Fruit fly (Drosophila melanogaster) whole organism, wandering third instar larva: ENCODE data around the gene Dpy-30L1.

Experiments used
- Abd-B ChIP-seq: fragments of >200 bp; optimal IDR thresholded peaks from 2 replicates; lab custom pipeline; 2017; ENCODE audit warnings: missing biosample characterization, missing genetic modification characterization
- CG32264 ChIP-seq: fragments of 200-800 bp; sonication (Bioruptor generic); optimal IDR thresholded peaks from 2 replicates; lab custom pipeline; 2016; ENCODE audit warnings: missing biosample characterization, missing genetic modification characterization
- Dfd ChIP-seq: fragments of >200 bp; optimal IDR thresholded peaks from 2 replicates; lab custom pipeline; 2017; ENCODE audit warnings: missing biosample characterization, missing genetic modification characterization
- GATAd ChIP-seq: sonication (Bioruptor generic); optimal IDR thresholded peaks from 2 replicates; lab custom pipeline; 2016; ENCODE audit warnings: missing biosample characterization, missing genetic modification characterization
- HLH106 ChIP-seq: fragments of 200-800 bp; optimal IDR thresholded peaks from 3 replicates; lab custom pipeline; 2019; ENCODE audit warnings: missing biosample characterization, mild to moderate bottlenecking, missing genetic modification characterization, moderate library complexity
- Hr78 ChIP-seq: fragments of >200 bp; optimal IDR thresholded peaks from 2 replicates; lab custom pipeline; 2017; ENCODE audit warnings: missing biosample characterization, missing genetic modification characterization
- Mio ChIP-seq: sonication (Bioruptor generic); optimal IDR thresholded peaks from 2 replicates; lab custom pipeline; 2016; ENCODE audit warnings: missing biosample characterization, missing genetic modification characterization
- Myc ChIP-seq: fragments of >200 bp; optimal IDR thresholded peaks from 2 replicates; lab custom pipeline; 2017
- N ChIP-seq: fragments of >200 bp; optimal IDR thresholded peaks from 2 replicates; lab custom pipeline; 2018; ENCODE audit warnings: missing biosample characterization, missing external identifiers, missing genetic modification characterization
- Rel ChIP-seq, 2 experiments: fragments of 200-800 bp; sonication (Bioruptor generic) in 1 of 2; optimal IDR thresholded peaks; 2 replicates in 1 of 2; 3 replicates in 1 of 2; lab custom pipeline; 2016 to 2019; ENCODE audit warnings: mild to moderate bottlenecking in 2 of 2, missing biosample characterization in 2 of 2, missing genetic modification characterization in 2 of 2, moderate library complexity in 1 of 2
- Sp1 ChIP-seq: fragments of 200-800 bp; sonication (Bioruptor generic); optimal IDR thresholded peaks from 3 replicates; lab custom pipeline; 2019; ENCODE audit warnings: missing biosample characterization, mild to moderate bottlenecking, missing genetic modification characterization, moderate library complexity
- Vsx2 ChIP-seq: fragments of 200-300, 225-300 bp; sonication (Bioruptor generic); optimal IDR thresholded peaks from 2 replicates; lab custom pipeline; 2018; ENCODE audit warnings: missing biosample characterization, missing genetic modification characterization; ENCODE audit not compliant: partially characterized antibody
- br ChIP-seq: fragments of 200-800 bp; sonication (Bioruptor generic); optimal IDR thresholded peaks from 2 replicates; lab custom pipeline; 2016; ENCODE audit warnings: missing biosample characterization, missing genetic modification characterization
- brk ChIP-seq: fragments of 200-800 bp; sonication (Bioruptor generic); optimal IDR thresholded peaks from 2 replicates; lab custom pipeline; 2016; ENCODE audit warnings: missing biosample characterization, mild to moderate bottlenecking, missing genetic modification characterization
- dl ChIP-seq, 2 experiments: fragments of 175-275, 200-275 bp in 1 of 2; fragments of 200-275 bp in 1 of 2; sonication (Bioruptor generic); optimal IDR thresholded peaks; lab custom pipeline; 2018; ENCODE audit warnings: mild to moderate bottlenecking in 2 of 2, missing biosample characterization in 2 of 2, missing genetic modification characterization in 2 of 2, moderate library complexity in 2 of 2; ENCODE audit not compliant: partially characterized antibody in 2 of 2, insufficient read depth in 1 of 2
- dmrt93B ChIP-seq: fragments of 200-800 bp; sonication (Bioruptor generic); optimal IDR thresholded peaks from 2 replicates; lab custom pipeline; 2018; ENCODE audit warnings: missing biosample characterization, mild to moderate bottlenecking, missing genetic modification characterization
- dsf ChIP-seq: sonication (Bioruptor generic); optimal IDR thresholded peaks from 2 replicates; lab custom pipeline; 2016; ENCODE audit warnings: missing biosample characterization, missing genetic modification characterization, borderline replicate concordance
- foxo ChIP-seq, 2 experiments: fragments of 200-800 bp; sonication (Bioruptor generic); optimal IDR thresholded peaks; 2 replicates in 1 of 2; 3 replicates in 1 of 2; lab custom pipeline; 2016 to 2017; ENCODE audit warnings: missing biosample characterization in 2 of 2, missing genetic modification characterization in 2 of 2
- fru ChIP-seq: fragments of 200-800 bp; sonication (Bioruptor generic); optimal IDR thresholded peaks from 3 replicates; lab custom pipeline; 2016; ENCODE audit warnings: missing biosample characterization, mild to moderate bottlenecking, missing genetic modification characterization
- h ChIP-seq: fragments of 200-800 bp; sonication (Bioruptor generic); optimal IDR thresholded peaks from 3 replicates; lab custom pipeline; 2016; ENCODE audit warnings: missing biosample characterization, mild to moderate bottlenecking, missing genetic modification characterization
- jim ChIP-seq: fragments of 175-275, 200-325 bp; sonication (Bioruptor generic); optimal IDR thresholded peaks from 2 replicates; lab custom pipeline; 2016; ENCODE audit warnings: missing biosample characterization, mild to moderate bottlenecking, missing genetic modification characterization
- lola ChIP-seq: fragments of >200 bp; optimal IDR thresholded peaks from 2 replicates; lab custom pipeline; 2017; ENCODE audit warnings: missing biosample characterization, missing genetic modification characterization
- pan ChIP-seq: fragments of >200 bp; optimal IDR thresholded peaks from 2 replicates; lab custom pipeline; 2017
- rgr ChIP-seq: fragments of 200-800 bp; sonication (Bioruptor generic); optimal IDR thresholded peaks from 3 replicates; lab custom pipeline; 2016; ENCODE audit warnings: missing biosample characterization, mild to moderate bottlenecking, missing genetic modification characterization
- sage ChIP-seq: fragments of 200-800 bp; sonication (Bioruptor generic); optimal IDR thresholded peaks from 2 replicates; lab custom pipeline; 2016; ENCODE audit warnings: missing biosample characterization, mild to moderate bottlenecking, missing genetic modification characterization
- tai ChIP-seq: sonication (Bioruptor generic); optimal IDR thresholded peaks from 2 replicates; lab custom pipeline; 2016; ENCODE audit warnings: missing biosample characterization, missing genetic modification characterization
- usp ChIP-seq: fragments of >200 bp; optimal IDR thresholded peaks from 2 replicates; lab custom pipeline; 2017; ENCODE audit warnings: missing biosample characterization, missing genetic modification characterization

Dpy-30L1 gene

DNA sequence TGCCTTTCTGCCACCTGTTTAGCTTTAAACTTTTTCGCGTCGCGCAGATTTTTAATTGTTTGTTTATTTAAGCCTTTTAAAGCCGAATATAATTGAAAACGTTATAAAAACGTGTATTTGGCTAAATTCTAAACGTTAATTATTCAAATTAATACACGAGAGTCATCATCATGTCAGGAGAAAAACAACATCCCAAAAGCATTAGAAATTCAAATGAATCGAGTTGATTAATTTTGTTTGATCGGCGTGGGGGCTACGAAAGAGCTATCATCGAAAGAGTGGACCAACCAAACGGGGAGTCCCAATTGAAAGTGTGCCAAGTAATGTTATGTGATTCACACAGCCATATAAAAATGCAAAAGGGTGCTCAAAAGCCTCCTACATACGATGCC, 44.7 kb upstream of the Dpy-30L1 start:
- TF ChIP-seq CG32264 (GFP tag; lab: Kevin White, UChicago) (no peak), brk (GFP tag; lab: Kevin White, UChicago) (no peak), Dfd (GFP tag; lab: Kevin White, UChicago) (no peak), pan (lab: Kevin White, UChicago) (no peak), Rel (GFP tag; optimal IDR thresholded peaks at IDR 0.05; lab: Kevin White, UChicago) (no peak), Rel (tag; optimal IDR thresholded peaks at IDR 0.05; lab: Kevin White, UChicago) (peak; percentile 53)

DNA sequence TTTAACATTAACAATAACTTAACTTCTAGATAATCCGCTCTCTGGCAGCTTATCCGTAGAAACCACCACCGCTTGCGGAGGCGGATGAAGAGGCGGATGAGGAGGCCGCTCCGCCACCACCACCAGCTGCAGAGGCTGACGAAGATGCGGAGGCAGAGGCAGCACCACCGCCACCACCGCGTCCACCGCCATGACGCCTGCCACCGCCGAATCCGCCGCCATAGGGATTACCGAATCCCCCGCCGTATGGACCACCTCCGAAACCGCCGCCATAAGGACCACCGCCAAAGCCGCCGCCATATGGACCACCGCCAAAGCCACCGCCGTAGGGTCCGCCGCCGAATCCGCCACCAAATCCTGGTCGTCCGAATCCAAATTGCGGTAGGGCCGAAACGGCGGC, 43.7 kb upstream of the Dpy-30L1 start:
- TF ChIP-seq br (GFP tag; lab: Kevin White, UChicago): no peak
- TF ChIP-seq CG32264 (GFP tag; lab: Kevin White, UChicago): no peak
- TF ChIP-seq dmrt93B (GFP tag; lab: Kevin White, UChicago): no peak
- TF ChIP-seq usp: no peak
- TF ChIP-seq jim (GFP tag; lab: Kevin White, UChicago): no peak
- TF ChIP-seq h (GFP tag; lab: Kevin White, UChicago): no peak
- TF ChIP-seq Abd-B: no peak
- no peak for TF ChIP-seq brk (GFP tag; lab: Kevin White, UChicago)
- no peak for TF ChIP-seq sage (GFP tag; lab: Kevin White, UChicago)
- no peak for TF ChIP-seq Rel (GFP tag; optimal IDR thresholded peaks at IDR 0.05; lab: Kevin White, UChicago)
- TF ChIP-seq Rel (tag; optimal IDR thresholded peaks at IDR 0.05; lab: Kevin White, UChicago): no peak
- no peak for TF ChIP-seq lola (GFP tag; lab: Kevin White, UChicago)
- no peak for TF ChIP-seq GATAd (GFP tag; lab: Kevin White, UChicago)
- TF ChIP-seq dl (GFP tag; optimal IDR thresholded peaks at IDR 0.05; lab: Kevin White, UChicago; ENCODE audit: insufficient read depth in 1 of 2, partially characterized antibody in 2 of 2): no peak
- TF ChIP-seq Vsx2: no peak
- no peak for TF ChIP-seq rgr (GFP tag; lab: Kevin White, UChicago)
- TF ChIP-seq Mio (GFP tag; lab: Kevin White, UChicago): no peak
- no peak for TF ChIP-seq HLH106 (tag; lab: Kevin White, UChicago)
- TF ChIP-seq Dfd (GFP tag; lab: Kevin White, UChicago): no peak
- TF ChIP-seq fru (GFP tag; lab: Kevin White, UChicago): no peak
- TF ChIP-seq, all 38 proteins: peak for 0

dm6 chr2L:10689221-10690034, 43.0 kb upstream of the Dpy-30L1 start, which contains the start of gene CG7294:
TSS of gene CG7294 (minus strand) at chr2L:10689271.
- TF ChIP-seq Sp1 (GFP tag; lab: Kevin White, UChicago) (no peak), Rel (GFP tag; optimal IDR thresholded peaks at IDR 0.05; lab: Kevin White, UChicago) (no peak), Rel (tag; optimal IDR thresholded peaks at IDR 0.05; lab: Kevin White, UChicago) (peak; percentile 84)
- TF ChIP-seq, all 38 proteins: peak for 1

DNA sequence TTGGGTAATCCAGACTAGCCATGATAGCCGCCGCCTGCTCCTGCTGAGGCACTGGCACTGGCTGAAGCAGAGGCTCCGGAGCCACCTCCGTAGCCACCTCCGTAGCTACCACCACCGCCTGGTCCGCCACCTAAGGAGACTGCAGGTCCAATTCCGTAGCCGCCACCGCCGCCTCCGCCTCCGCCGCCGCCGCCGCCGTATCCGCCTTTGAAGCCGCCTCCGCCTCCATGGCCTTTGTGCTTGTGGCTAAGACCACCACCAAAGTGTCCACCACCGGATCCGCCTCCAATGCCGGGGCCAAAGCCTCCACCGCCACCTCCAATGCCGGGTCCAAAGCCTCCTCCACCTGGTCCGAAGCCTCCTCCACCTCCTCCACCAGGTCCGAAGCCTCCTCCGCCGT, 39.4 kb upstream of the Dpy-30L1 start:
- no peak for TF ChIP-seq Abd-B
- TF ChIP-seq Dfd (GFP tag; lab: Kevin White, UChicago): peak; percentile 56
- TF ChIP-seq tai (GFP tag; lab: Kevin White, UChicago): no peak
- TF ChIP-seq pan (lab: Kevin White, UChicago): no peak

- TF ChIP-seq dmrt93B (GFP tag; lab: Kevin White, UChicago) (no peak), Rel (GFP tag; optimal IDR thresholded peaks at IDR 0.05; lab: Kevin White, UChicago) (no peak), Rel (tag; optimal IDR thresholded peaks at IDR 0.05; lab: Kevin White, UChicago) (no peak), usp (no peak), tai (GFP tag; lab: Kevin White, UChicago) (no peak), dsf (GFP tag; lab: Kevin White, UChicago) (no peak), sage (GFP tag; lab: Kevin White, UChicago) (no peak), h (GFP tag; lab: Kevin White, UChicago) (no peak), CG32264 (GFP tag; lab: Kevin White, UChicago) (no peak), lola (GFP tag; lab: Kevin White, UChicago) (no peak), Dfd (GFP tag; lab: Kevin White, UChicago) (no peak), rgr (GFP tag; lab: Kevin White, UChicago) (no peak), Mio (GFP tag; lab: Kevin White, UChicago) (no peak), HLH106 (tag; lab: Kevin White, UChicago) (no peak), jim (GFP tag; lab: Kevin White, UChicago) (no peak), N (GFP tag; lab: Kevin White, UChicago) (no peak), foxo (GFP tag; optimal IDR thresholded peaks at IDR 0.05; lab: Kevin White, UChicago) (no peak), brk (GFP tag; lab: Kevin White, UChicago) (no peak), pan (lab: Kevin White, UChicago) (no peak), Hr78 (no peak), Myc (lab: Kevin White, UChicago) (no peak)
These were observed 38.3 kb upstream of the Dpy-30L1 start, which contains the start of gene CG17108 for dm6 chr2L:10694053-10694618. TSS of gene CG17108 (minus strand) at chr2L:10694103.
